Fruit fly (Drosophila melanogaster): ENCODE results near the gene CG43707.
A peak's percentile ranks its signal among the peaks of the same experiment; 100 is the strongest.

The CG43707 gene

DNA sequence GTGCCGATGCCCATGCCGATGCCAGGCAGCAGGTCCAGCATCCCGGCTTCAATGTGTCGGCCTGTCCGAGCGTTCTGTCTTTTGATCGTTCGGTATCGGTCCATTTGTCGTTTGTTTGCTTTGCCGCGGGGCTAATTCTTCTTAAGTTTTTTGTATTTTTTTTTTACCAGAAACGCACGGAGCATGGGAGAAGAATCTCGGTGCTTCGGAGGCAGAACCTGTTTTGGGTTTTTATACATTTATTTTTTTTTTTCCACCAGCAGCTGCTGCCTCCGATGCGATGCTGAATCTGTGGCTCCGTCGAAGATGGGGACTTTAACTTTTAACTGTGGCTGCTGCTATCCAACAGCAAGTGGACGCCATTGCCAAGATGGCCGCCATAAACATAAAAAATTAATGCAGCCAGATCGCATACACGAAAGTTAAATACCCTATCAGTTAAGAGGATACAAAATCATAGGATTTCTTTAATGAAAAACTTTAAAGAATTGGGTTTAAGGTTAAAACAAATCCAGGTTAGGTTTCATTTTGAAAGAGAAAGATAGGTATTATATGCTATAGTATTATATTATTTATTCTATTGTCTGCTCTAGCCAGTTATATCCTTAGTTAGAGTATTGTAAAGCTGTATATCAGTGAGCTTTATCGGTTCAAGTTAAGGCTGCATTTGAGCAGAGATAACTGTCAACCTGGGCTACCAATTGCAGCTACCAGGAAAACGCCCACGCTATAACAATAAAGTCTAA lies 24.2 kb downstream of the CG43707 start:
- TF ChIP-seq CG17801 (GFP tag; optimal IDR thresholded peaks at IDR 0.05; ENCODE audit: partially characterized antibody), result no peak

DNA sequence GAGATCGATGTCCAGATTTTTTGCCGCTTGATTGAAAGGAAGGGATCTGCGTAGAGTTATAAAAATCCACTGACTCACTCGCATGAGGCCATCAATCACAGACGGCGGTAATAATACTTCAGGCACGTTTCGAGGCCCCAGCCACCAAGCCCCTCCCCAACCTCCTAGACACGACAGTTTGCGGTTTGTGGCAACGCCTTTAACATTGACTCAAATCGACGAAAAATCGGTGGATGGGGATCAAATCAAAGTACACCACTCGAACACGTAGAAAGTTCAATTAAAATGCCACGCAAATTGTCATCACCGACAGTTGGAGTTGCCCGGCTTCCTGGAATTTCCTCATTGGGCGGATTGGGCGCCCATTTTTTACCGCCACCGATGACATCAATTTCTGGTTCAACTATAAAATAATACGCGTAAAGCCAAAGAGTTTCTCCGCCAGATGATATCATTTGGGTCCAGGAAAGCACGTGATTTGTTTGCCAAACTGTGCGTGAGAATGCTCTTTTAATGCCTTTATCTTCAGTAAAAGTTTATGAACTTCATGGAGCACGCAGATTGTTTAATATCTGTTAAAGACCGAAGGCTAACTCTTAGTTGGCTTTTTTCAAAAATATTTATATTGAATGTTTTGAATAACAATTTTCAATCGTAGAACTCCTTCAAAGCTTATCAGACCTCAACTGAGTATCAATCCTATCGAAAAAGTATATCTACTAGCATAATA lies 27.4 kb downstream of the CG43707 start, which contains the start of gene CG31960:
CG31960 (plus strand) TSS at position 680 of the 730 bp plus-strand sequence.
- no peak for TF ChIP-seq CG17801 (GFP tag; optimal IDR thresholded peaks at IDR 0.05; ENCODE audit: partially characterized antibody)

DNA sequence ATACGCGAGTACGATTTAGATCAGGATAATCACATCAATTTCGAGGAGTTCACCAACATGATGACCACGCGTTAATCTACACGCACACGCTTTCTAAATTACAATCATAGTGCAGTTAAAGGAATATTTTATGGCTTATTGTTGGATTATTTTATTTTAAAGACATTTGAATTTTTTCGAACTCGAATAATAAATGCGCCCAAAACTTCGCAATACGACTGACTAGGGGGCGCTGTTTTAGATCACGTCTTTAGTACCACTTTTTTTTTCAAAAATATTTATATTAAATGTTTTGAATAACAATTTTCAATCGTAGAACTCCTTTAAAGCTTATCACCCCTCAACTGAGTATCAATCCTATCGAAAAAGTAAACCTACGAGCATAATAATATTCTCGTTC lies 28.3 kb downstream of the CG43707 start:
- TF ChIP-seq CG17801 (GFP tag; optimal IDR thresholded peaks at IDR 0.05; ENCODE audit: partially characterized antibody), result no peak

DNA sequence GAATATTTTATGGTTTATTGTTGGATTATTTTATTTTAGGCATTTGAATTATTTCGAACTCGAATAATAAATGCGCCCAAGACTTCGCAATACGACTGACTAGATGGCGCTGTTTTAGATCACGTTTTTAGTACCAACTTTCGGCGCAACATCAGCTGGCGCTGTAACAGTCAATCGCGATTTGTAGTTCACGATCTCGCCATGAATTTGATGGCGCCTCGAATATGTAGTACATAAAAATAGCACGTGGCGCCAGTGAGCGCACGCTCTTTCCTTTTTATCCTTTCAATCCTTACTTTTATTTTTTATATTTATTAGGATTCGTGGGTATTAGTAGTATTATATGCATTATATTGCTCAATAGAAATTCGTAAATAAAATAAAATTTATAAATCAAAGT lies 29.2 kb downstream of the CG43707 start:
- TF ChIP-seq CG17801 (GFP tag; optimal IDR thresholded peaks at IDR 0.05; ENCODE audit: partially characterized antibody), result no peak

DNA sequence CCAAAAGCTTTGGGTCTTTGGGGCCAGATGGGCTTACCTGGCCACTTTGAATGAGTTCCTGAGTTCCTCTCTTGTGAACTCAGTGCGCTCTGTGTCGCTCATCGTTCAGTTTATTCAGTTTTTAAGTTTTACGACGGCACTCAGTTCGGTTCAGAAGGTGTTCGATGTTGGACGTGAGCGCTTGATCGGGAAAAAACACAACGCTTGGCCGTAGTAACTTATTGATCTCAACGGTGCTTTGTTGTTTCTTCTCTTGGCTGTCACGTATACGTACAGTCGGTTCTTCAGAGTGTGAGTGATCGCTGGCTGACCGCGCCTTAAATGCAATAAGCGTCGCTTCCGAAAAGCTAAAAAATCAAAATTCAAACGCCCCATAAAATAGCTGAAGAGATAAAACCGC lies 30.0 kb downstream of the CG43707 start, which contains the start of gene bark:
bark (plus strand) TSS at position 140 of the 400 bp plus-strand sequence.
- TF ChIP-seq CG17801 (GFP tag; optimal IDR thresholded peaks at IDR 0.05; ENCODE audit: partially characterized antibody), result peak; percentile 44

DNA sequence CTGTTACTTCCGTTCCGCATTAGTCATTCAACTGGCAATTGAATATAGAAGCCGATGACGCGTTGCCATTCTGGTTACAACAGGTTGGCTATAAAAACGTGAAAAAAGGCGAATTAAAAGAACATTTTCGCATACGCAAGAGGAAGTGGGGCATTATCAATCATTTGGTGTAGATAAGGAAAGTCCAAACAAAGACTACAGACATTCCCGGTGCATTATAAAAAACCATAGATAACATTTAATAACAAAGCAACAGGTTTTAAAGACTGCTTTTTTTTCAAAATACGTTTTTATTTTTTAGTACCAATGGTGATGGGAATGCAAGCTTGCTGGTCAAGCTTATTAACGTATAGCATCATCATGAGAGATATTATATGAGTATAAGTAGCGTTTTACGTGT lies 31.1 kb downstream of the CG43707 start:
- TF ChIP-seq CG17801 (GFP tag; optimal IDR thresholded peaks at IDR 0.05; ENCODE audit: partially characterized antibody), result no peak

DNA sequence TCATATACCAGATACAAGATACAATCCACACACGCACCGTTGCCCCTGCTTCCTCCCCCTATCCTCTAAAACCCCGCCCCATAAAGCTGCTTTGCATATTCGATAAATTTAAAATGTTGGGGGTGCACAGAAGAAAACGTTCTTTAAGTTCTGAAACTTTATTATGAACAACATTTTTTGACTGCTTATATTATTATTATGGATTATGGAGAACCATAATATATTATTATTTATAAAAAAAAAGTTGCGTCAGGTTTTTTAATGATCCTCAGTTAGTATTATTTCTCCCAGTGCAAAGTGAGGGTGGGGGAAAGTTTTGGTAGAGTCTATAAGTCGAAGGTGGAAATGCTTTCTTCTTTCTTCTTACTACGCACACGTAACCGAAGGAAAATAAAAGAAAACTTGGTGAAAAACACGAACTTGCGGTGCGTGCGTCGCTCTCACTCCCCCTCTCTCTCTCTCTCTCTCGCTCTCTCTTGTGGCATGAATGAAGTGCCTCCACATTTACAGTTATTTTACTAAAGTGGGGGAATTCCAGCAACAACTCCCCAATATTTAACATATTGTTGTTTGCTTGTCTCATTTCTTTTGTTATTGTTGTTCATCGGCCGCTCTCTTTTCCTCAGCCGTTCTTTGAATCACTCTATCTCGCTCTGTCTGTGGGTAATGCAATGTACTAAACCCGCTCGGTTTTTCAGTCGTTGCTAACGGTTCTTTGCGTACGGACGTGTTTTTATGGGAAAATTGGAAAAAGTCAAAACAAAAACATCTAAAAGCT lies 32.4 kb downstream of the CG43707 start:
- TF ChIP-seq CG17801 (GFP tag; optimal IDR thresholded peaks at IDR 0.05; ENCODE audit: partially characterized antibody), result no peak

DNA sequence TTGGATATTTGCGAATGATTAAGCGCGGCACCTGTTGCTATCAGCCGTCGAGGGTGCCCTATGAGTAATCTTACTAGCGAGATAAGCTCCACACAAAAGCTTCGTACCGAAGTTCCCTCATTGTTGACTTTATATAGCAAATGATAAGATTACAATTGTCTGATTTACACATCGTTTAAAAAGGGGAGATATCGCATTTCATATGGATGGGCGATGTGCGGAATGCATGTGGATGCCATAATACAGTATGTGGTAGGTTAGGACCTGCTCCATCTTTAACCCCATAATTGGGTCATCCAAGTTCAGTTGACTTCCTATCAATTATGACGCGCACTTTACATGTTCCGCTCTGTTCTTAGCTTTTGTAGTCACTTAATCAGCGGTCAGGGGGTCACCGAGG lies 34.6 kb downstream of the CG43707 start:
- no peak for TF ChIP-seq CG17801 (GFP tag; optimal IDR thresholded peaks at IDR 0.05; ENCODE audit: partially characterized antibody)

DNA sequence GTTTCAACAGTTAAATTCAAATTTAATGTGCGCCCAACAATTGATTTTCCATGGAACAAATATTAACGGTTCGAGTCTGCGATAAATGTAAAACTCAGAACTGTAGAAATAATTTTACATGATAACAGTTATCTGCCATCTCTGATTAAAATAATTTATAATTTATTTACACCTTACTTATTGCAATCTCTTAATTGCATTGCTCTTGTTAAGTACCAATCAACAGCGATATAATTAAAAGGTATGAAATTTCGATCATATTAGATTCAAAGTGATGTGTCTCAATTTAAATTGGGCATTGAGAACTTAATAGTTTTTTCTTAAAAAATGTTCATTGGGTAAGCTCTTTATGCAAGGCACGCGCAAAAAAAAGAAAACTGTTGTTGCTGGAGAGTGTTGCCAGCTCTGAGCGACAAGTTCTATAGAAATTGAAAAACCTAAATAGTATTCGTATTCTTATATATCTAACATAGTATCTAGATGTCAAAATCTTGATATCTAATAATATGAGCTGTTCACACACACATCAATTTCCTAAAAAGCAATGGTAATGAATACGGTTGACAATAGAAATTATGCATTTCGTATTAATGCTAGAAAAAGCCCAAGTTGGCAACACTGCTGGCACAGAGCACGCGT lies 45.9 kb downstream of the CG43707 start:
- peak; percentile 89 for TF ChIP-seq CG17801 (GFP tag; optimal IDR thresholded peaks at IDR 0.05; ENCODE audit: partially characterized antibody)

DNA sequence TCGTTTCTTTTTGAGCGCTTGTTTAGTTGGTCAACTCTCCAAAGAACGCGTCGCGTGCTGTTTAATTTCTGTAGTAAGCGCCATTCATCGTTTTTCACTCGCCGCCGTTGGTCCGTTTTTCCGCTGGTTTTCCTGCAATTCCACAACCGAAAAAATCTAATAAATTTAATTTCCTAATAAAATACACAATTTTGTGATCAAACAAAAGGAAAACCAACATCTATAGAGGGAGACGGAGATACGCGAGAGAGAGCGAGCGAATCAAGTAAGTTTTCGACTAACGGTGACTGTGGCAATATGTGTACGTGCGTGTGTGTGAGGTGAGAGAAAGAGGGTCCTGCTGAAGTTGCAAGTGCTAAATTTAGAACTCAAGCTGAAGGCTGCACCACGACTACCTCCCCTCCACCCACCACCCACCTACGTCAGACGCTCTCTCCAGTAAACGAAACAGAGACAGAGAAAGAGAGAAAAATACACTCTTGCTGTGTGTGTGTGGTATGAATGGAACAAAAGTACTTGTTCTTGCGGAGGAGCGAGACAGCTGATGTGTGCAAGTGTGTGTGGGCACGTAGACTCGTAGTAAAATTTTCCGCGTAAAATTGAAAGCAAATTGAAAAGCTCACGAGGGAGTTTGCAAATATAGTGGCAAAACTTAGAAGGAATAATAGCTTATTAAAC lies 46.5 kb downstream of the CG43707 start, which contains the start of gene Reph:
Reph (plus strand) TSS at position 80 of the 678 bp plus-strand sequence.
- no peak for TF ChIP-seq CG17801 (GFP tag; optimal IDR thresholded peaks at IDR 0.05; ENCODE audit: partially characterized antibody)

DNA sequence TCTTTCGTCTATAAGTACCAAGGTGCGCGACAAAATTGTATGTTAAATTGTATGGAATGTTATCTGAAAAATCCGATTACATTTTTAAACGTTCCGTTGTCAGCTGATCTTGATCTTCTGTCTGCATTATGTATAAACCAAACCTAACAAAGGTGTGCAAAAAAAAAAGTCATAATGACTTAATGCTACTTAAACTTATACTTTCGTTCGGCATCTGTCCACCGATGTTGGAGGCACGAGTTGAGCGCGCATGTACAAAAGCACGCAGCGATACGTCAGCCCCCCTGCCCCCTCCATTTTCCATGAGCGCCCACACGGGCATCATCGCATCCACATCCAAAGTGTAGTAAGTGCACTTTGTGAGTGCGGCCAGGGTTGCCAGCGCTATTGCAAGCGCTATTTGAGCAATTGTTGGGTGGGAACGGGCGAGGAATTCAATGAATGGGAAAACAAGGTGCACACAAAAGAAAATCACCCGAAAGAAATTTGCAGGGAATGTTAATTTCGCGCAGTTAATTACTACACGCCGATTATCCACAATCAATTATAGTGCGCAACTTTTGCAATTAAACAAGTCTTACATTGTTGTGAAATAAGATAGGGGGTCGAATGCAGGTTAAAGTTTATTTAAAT lies 47.7 kb downstream of the CG43707 start:
- peak; percentile 91 for TF ChIP-seq CG17801 (GFP tag; optimal IDR thresholded peaks at IDR 0.05; ENCODE audit: partially characterized antibody)

DNA sequence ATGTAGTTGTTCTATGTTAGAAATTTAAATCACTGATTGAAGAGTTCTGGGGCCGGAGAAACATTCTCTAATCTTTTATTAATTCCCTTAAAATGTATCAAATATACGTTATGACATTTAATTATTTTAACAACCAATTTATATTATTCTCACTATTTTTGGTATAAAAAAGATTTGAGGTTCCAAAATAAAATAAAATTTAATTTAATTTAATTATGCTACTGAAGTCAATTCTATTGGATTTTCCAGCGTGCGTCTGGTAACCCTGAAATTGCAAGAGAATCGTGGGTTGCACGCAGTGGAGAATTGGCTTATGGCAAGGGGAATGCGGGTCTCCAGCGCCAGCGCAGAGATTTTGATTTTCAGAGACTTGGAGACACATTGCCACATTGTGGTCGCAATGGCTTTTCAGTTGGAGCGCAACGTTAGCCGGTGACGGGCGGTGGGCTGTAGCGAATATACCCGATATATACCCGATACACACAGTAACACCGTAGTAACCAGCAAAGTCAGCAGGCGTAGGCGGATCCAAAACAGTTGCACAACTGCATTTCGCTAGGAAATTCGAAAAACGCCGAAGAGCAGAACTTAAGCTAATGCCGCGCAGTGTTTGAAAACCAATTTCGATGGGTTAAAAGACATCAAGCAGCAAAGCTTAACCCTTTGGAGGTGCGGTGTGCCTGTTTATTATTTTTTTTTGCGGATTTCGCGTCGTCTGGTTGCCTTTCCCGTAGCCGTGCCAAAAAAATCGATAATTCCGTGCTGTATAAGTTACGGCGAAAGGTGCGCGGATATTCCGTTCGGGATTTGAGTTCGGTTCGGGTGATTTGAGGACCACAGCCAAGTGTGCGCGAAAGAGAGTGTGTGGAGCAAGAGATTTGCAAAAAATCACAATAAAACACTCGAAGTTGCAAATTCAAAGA lies 48.5 kb downstream of the CG43707 start:
- TF ChIP-seq CG17801 (GFP tag; optimal IDR thresholded peaks at IDR 0.05; ENCODE audit: partially characterized antibody), result no peak
